Worm (Caenorhabditis elegans) whole organism, L4 larva: Measurements from ENCODE around the gene C44H9.7.

Source experiments
- D1046.2 ChIP-seq: fragments of 200-800 bp; sonication (Bioruptor generic); IDR thresholded peaks from 2 replicates; pipeline ENCODE4 v1.3.6; 2022; ENCODE audit warnings: missing genetic modification characterization, missing compliant biosample characterization
- ama-1 ChIP-seq: fragments of 150-350 bp; optimal IDR thresholded peaks from 2 replicates; lab custom pipeline; 2014; ENCODE audit warnings: inconsistent platforms, mixed read lengths
- dpl-1 ChIP-seq: fragments of 150-350 bp; optimal IDR thresholded peaks from 2 replicates; lab custom pipeline; 2014; ENCODE audit warnings: missing biosample characterization, missing genetic modification reagents, missing genetic modification characterization
- egl-27 ChIP-seq: sonication (generic microtip); optimal IDR thresholded peaks from 3 replicates; lab custom pipeline; 2017; ENCODE audit warnings: missing biosample characterization, missing genetic modification reagents, missing genetic modification characterization
- lim-7 ChIP-seq: fragments of 200-800 bp; sonication (Bioruptor generic); IDR thresholded peaks from 2 replicates; pipeline ENCODE4 v1.3.6; 2022; ENCODE audit warnings: missing genetic modification characterization, missing compliant biosample characterization
- mdl-1 ChIP-seq, 2 experiments: fragments of 150-350 bp in 1 of 2; sonication (generic microtip) in 1 of 2; optimal IDR thresholded peaks; 2 replicates each; lab custom pipeline; 2014 to 2017; ENCODE audit warnings: missing biosample characterization in 2 of 2, missing genetic modification characterization in 2 of 2
- nhr-237 ChIP-seq: sonication (generic microtip); optimal IDR thresholded peaks from 2 replicates; lab custom pipeline; 2017; ENCODE audit warnings: missing biosample characterization, missing genetic modification characterization
- nhr-77 ChIP-seq: fragments of 150-350 bp; optimal IDR thresholded peaks from 2 replicates; lab custom pipeline; 2014; ENCODE audit warnings: missing biosample characterization, missing genetic modification characterization
- unc-62 ChIP-seq, 3 experiments: fragments of 150-350 bp in 1 of 3; sonication (generic microtip); optimal IDR thresholded peaks in 2 of 3; peaks in 1 of 3; 1 replicate in 1 of 3; 2 replicates in 2 of 3; lab custom pipeline; 2014 to 2017; ENCODE audit warnings: missing biosample characterization in 3 of 3, missing genetic modification characterization in 3 of 3, missing genetic modification reagents in 3 of 3, missing genotype in 1 of 3
- zag-1 ChIP-seq: fragments of 150-350 bp; optimal IDR thresholded peaks from 2 replicates; lab custom pipeline; 2014; ENCODE audit warnings: missing biosample characterization, missing genetic modification characterization

DNA sequence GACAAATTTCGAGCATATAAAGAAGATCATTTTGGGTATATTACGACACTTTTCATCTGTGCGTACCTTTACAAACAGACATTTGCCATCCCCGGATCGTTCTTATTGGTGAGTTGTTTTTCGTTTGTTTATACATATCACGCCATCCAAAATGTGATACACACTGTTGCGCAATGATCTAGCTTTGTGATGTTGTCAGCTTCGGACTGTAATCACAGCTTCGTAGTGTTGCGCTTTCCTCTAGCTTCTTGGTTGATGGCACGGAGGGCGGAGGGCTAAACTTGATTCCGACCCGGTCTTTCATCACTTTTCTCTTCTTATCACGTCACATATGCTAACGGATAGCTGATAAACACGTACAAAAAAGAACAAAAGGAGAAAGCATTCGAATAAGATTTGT lies 24.7 kb upstream of the C44H9.7 start:
- TF ChIP-seq nhr-237 (no peak), ama-1 (lab: Kevin White, UChicago) (no peak), nhr-77 (tag; lab: Kevin White, UChicago) (no peak), lim-7 (GFP tag; lab: Robert Waterston, UW) (no peak), D1046.2 (GFP tag; lab: Robert Waterston, UW) (no peak), zag-1 (tag; lab: Kevin White, UChicago) (no peak), egl-27 (tag; lab: Kevin White, UChicago) (no peak), unc-62 (GFP tag; optimal IDR thresholded peaks at IDR 0.05 in 1 of 2; lab: Kevin White, UChicago) (no peak), unc-62 (tag; optimal IDR thresholded peaks at IDR 0.05; lab: Kevin White, UChicago) (no peak), dpl-1 (GFP tag; lab: Kevin White, UChicago) (no peak), mdl-1 (tag; optimal IDR thresholded peaks at IDR 0.05; lab: Kevin White, UChicago) (no peak)
